Worm (Caenorhabditis elegans): ENCODE data around the gene F53A2.3.

F53A2.3 gene

DNA sequence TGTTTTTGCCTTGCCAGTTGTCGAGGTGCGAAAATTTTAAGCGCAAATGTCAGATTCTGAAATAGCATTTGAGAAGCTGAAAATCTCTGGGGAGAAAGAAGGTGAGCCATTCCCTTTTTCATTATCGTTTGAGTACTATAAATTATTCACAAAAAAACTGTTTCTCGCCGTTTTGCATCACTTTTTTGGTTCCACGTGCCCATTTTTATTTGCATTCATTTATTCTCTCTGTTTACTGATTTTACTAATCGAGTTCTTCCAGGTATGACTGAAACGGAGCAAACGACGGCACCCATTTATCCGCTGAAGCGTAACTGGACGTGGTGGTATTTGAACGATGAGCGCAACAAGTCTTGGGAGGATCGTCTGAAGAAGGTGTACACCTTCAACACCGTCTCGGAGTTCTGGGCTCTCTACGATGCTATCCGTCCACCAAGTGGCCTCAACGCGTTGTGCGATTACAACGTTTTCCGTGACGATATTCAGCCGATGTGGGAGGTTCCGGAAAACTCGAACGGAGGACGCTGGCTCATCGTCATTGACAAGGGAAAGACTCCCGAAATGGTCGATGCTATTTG is 4.1 kb upstream of the F53A2.3 start:
- TF ChIP-seq flt-1 (GFP tag; IDR thresholded peaks at IDR 0.05) (no peak), klf-2 (GFP tag; conservative IDR thresholded peaks at IDR 0.05) (no peak), ztf-23 (GFP tag; IDR thresholded peaks at IDR 0.05) (no peak), ref-1 (GFP tag; conservative IDR thresholded peaks at IDR 0.05) (no peak), cog-1 (tag; optimal IDR thresholded peaks at IDR 0.05) (no peak), ztf-29 (GFP tag; IDR thresholded peaks at IDR 0.05) (no peak), med-1 (GFP tag; optimal IDR thresholded peaks at IDR 0.05; ENCODE audit: insufficient read depth) (no peak), T22C8.4 (GFP tag; IDR thresholded peaks at IDR 0.05) (no peak), tab-1 (GFP tag; IDR thresholded peaks at IDR 0.05) (no peak)

DNA sequence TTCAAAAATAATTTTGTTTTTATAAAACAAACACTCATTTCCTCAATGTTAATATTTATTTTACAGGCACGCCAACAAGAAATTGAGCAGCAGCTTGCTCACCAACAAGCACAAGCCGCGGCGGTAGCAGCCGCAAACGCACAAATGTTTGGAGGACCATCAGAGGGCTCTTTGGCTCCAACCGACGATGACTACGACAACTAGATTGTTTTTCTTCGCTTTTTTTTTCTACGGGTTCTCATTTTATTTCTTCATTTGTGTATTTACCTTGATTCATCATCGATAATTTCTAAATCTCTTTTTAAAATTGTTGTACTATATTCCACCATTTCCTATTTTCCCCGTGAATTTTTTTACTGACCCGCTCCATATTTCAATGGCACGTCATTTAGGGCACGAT is 3.5 kb upstream of the F53A2.3 start, which contains the start of gene ife-1:
ife-1 (plus strand) TSS at position 301 of the 400 bp plus-strand sequence.
- no peak for TF ChIP-seq cog-1 (tag; optimal IDR thresholded peaks at IDR 0.05)
- no peak for TF ChIP-seq ztf-29 (GFP tag; IDR thresholded peaks at IDR 0.05)
- no peak for TF ChIP-seq med-1 (GFP tag; optimal IDR thresholded peaks at IDR 0.05; ENCODE audit: insufficient read depth)
- TF ChIP-seq ref-1 (GFP tag; conservative IDR thresholded peaks at IDR 0.05) = no peak
- no peak for TF ChIP-seq tab-1 (GFP tag; IDR thresholded peaks at IDR 0.05)
- no peak for TF ChIP-seq flt-1 (GFP tag; IDR thresholded peaks at IDR 0.05)
- no peak for TF ChIP-seq klf-2 (GFP tag; conservative IDR thresholded peaks at IDR 0.05)
- no peak for TF ChIP-seq ztf-23 (GFP tag; IDR thresholded peaks at IDR 0.05)
- no peak for TF ChIP-seq T22C8.4 (GFP tag; IDR thresholded peaks at IDR 0.05)

DNA sequence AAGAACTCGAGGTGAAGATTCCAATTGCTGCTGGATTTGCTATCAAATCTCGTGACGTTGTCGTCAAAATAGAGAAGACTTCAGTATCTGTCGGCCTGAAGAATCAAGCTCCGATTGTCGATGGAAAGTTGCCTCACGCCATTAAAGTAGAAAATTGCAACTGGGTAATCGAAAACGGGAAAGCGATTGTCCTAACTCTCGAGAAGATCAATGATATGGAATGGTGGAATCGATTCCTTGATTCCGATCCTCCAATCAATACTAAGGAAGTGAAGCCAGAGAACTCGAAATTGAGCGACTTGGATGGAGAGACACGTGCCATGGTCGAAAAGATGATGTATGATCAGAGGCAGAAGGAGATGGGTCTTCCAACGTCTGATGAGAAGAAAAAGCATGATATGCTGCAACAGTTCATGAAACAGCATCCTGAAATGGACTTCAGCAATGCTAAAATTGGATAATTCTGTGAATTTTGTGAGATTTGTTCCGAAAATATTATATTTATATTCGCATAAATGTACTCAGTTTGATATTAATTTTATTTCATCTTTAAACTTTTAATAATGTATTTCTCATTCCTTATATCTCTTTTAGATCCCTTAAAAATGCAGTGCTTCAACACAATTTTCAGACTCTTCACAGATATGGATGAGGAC is 2.6 kb upstream of the F53A2.3 start, which contains the start of gene dro-1:
dro-1 (plus strand) TSS at position 606 of the 656 bp plus-strand sequence.
- TF ChIP-seq ztf-23 (GFP tag; IDR thresholded peaks at IDR 0.05) (no peak), cog-1 (tag; optimal IDR thresholded peaks at IDR 0.05) (no peak), med-1 (GFP tag; optimal IDR thresholded peaks at IDR 0.05; ENCODE audit: insufficient read depth) (no peak), flt-1 (GFP tag; IDR thresholded peaks at IDR 0.05) (no peak), tab-1 (GFP tag; IDR thresholded peaks at IDR 0.05) (no peak), ref-1 (GFP tag; conservative IDR thresholded peaks at IDR 0.05) (no peak), klf-2 (GFP tag; conservative IDR thresholded peaks at IDR 0.05) (no peak)

DNA sequence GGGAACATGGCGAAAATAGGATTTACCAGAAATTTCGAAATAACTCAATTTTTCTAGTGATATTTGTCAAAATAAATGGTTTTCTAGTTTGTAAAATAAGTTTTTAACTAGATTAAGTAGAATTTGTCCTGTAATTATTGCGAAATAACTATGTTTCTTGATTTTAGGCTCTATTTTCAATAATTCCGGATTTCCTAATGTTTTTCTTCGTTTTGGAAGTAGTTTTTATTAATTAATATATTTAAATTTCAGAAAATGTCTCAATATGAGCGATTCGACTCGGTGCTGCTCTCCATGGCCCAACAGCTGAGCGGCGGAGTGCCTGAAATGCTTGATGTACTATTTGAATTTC is 1.7 kb upstream of the F53A2.3 start, which contains the start of gene nud-1:
nud-1 (plus strand) TSS at position 253 of the 352 bp plus-strand sequence.
- TF ChIP-seq klf-2 (GFP tag; conservative IDR thresholded peaks at IDR 0.05) (no peak), ztf-29 (GFP tag; IDR thresholded peaks at IDR 0.05) (no peak), cog-1 (tag; optimal IDR thresholded peaks at IDR 0.05) (no peak), tab-1 (GFP tag; IDR thresholded peaks at IDR 0.05) (no peak), med-1 (GFP tag; optimal IDR thresholded peaks at IDR 0.05; ENCODE audit: insufficient read depth) (no peak)

DNA sequence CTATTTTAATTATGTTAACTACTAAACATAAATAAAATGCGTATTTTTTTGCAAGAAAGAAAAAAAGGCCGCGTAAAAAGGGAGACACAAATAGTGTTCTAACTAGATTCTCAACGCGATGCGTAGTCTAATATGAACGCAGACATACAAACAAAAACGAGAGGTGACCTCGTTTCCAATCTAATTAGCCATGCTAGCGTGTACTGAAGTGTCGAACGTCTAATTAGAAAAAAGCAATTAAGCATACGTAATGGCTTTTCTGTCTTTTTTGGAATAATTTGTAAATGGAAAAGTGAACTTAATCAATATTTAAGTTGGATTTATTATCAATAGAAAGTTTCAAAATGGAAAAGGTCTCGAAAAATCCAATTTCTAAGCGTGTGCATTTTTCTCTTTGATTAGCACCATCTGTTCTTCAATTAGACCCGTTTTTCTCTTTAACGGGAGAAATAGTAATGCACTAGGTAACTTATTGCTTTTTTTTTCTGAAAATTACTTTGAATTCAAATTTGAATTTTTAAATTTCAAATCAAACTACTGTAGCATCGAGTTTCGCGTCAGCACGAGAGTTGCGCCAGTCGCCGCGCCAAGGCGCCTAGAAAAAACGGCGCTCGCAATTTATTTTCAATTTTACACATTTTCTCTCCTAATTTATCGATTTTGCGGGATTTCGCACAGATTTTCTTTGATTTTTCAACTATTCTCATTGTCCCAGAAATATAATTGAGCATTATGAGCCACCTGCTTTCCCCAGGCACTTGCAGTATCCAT is 1.1 kb upstream of the F53A2.3 start:
- 0 out of 2 replicates have a peak, but pooled peaks have one; percentile 33 for TF ChIP-seq ztf-23 (GFP tag; IDR thresholded peaks at IDR 0.05)
- 0 out of 2 replicates have a peak, but pooled peaks have one; percentile 10 for TF ChIP-seq T22C8.4 (GFP tag; IDR thresholded peaks at IDR 0.05)
- no peak for TF ChIP-seq ref-1 (GFP tag; conservative IDR thresholded peaks at IDR 0.05)

DNA sequence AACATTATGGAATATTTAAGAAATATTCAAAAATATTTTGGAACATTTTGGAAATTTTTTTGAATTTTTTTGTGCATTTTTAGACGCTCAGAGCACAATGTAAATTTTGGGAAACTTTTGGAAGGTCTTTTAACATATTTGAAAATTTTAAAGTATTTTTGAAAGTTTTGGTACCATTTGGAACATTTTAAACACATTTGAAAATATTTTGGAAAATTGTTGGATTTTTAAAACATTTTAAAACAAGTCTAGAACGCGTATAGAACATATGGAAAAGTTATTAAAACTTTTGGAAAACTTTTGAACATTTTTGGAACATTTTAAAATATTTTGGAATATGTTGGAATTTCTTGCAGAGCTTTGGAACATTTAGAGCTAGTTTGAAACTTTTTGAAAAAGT is 5.8 kb downstream of the F53A2.3 start, which contains the start of gene sdz-20:
sdz-20 (plus strand) TSS at position 301 of the 400 bp plus-strand sequence.
- TF ChIP-seq T22C8.4 (GFP tag; IDR thresholded peaks at IDR 0.05) (no peak), ref-1 (GFP tag; conservative IDR thresholded peaks at IDR 0.05) (no peak)

DNA sequence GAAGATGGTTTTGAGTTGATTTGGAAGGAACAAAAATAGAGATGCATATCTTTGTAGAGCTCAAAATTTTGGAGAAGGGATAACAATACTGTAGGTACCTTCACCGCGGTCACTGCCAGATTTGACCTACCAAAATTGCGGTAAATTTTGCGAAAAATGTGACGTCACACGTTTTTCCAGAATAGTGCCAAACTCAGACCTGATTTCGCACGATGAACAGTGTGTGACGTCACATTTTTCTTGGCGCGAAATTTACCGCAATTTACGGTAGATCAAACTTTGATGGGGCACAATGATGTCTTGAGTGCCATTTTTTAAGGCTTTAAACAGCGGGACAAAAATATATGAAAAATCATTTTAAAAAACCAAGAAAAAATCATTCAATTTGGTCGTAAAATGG is 10.7 kb downstream of the F53A2.3 start:
- TF ChIP-seq flt-1 (GFP tag; IDR thresholded peaks at IDR 0.05) (no peak), tab-1 (GFP tag; IDR thresholded peaks at IDR 0.05) (no peak), klf-2 (GFP tag; conservative IDR thresholded peaks at IDR 0.05) (no peak), cog-1 (tag; optimal IDR thresholded peaks at IDR 0.05) (no peak), ref-1 (GFP tag; conservative IDR thresholded peaks at IDR 0.05) (no peak), med-1 (GFP tag; optimal IDR thresholded peaks at IDR 0.05; ENCODE audit: insufficient read depth) (no peak), ztf-23 (GFP tag; IDR thresholded peaks at IDR 0.05) (no peak), ztf-29 (GFP tag; IDR thresholded peaks at IDR 0.05) (no peak), T22C8.4 (GFP tag; IDR thresholded peaks at IDR 0.05) (no peak)

DNA sequence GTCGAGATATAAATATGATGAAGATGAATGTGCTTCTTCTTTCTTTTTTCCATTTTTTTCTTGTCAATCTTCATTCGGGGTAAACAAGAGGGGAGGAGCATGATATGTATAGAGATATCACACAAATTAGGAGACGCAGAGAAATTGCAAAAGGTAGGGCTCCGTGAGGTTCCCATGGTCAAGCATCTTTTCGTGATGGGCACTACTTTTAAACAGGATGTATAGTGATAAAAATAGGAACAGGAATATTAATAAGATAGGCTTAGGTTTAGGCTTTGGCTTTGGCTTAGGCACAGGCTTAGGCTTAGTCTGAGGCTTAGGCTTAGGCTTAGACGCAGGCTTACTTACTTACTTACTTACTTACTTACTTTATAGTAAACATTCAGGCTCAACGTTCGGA is 14.8 kb downstream of the F53A2.3 start, which contains the start of gene F53A2.1:
F53A2.1 (minus strand) TSS at position 101 of the 400 bp plus-strand sequence.
- no peak for TF ChIP-seq flt-1 (GFP tag; IDR thresholded peaks at IDR 0.05)
- TF ChIP-seq med-1 (GFP tag; optimal IDR thresholded peaks at IDR 0.05; ENCODE audit: insufficient read depth) = no peak
- TF ChIP-seq ztf-23 (GFP tag; IDR thresholded peaks at IDR 0.05) = no peak
- TF ChIP-seq T22C8.4 (GFP tag; IDR thresholded peaks at IDR 0.05) = no peak
- TF ChIP-seq klf-2 (GFP tag; conservative IDR thresholded peaks at IDR 0.05) = no peak
- no peak for TF ChIP-seq cog-1 (tag; optimal IDR thresholded peaks at IDR 0.05)
- TF ChIP-seq ref-1 (GFP tag; conservative IDR thresholded peaks at IDR 0.05) = no peak
- no peak for TF ChIP-seq tab-1 (GFP tag; IDR thresholded peaks at IDR 0.05)
- TF ChIP-seq ztf-29 (GFP tag; IDR thresholded peaks at IDR 0.05) = no peak

DNA sequence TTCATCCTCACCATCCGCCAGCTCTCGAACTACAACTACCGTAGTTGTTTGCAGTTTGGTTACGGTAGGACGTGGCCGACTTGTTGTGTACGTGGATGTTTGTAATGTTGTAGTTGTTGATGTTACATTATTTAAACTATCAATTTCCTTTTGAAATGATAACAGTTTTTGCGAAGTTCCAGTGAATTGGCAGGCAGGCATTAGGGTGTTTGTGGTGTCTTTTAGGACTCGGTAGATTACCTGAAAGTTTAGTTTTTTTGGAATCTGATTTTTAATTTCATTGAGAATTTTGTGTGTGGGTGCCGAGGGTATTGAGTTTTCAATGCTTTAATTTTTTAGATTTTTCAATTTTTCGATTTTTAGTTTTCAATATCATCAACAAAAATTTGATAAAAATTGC is 17.0 kb downstream of the F53A2.3 start, which contains the start of gene F53A2.11:
F53A2.11 (minus strand) TSS at position 101 of the 400 bp plus-strand sequence.
- no peak for TF ChIP-seq ztf-23 (GFP tag; IDR thresholded peaks at IDR 0.05)
- TF ChIP-seq cog-1 (tag; optimal IDR thresholded peaks at IDR 0.05) = no peak
- no peak for TF ChIP-seq tab-1 (GFP tag; IDR thresholded peaks at IDR 0.05)
- TF ChIP-seq ref-1 (GFP tag; conservative IDR thresholded peaks at IDR 0.05) = no peak
- TF ChIP-seq flt-1 (GFP tag; IDR thresholded peaks at IDR 0.05) = no peak
- TF ChIP-seq klf-2 (GFP tag; conservative IDR thresholded peaks at IDR 0.05) = no peak
- TF ChIP-seq med-1 (GFP tag; optimal IDR thresholded peaks at IDR 0.05; ENCODE audit: insufficient read depth) = no peak
